Fruit fly (Drosophila melanogaster) whole organism, embryonic: Measurements from ENCODE around the gene wdb.

ENCODE experiments used
- Aef1 ChIP-seq: fragments of 200-800 bp; sonication (Bioruptor generic); IDR thresholded peaks from 3 replicates; pipeline ENCODE4 v1.3.6; 2022; ENCODE audit warnings: missing biosample characterization, missing genetic modification characterization
- Atf6 ChIP-seq: fragments of 200-800 bp; sonication (Bioruptor generic); IDR thresholded peaks from 2 replicates; pipeline ENCODE4 v1.3.6; 2022; ENCODE audit warnings: missing biosample characterization, missing genetic modification characterization
- CG10209 ChIP-seq: fragments of 200-800 bp; sonication (Bioruptor generic); optimal IDR thresholded peaks from 3 replicates; lab custom pipeline; 2017; ENCODE audit warnings: missing biosample characterization, mild to moderate bottlenecking, missing genetic modification characterization, missing genetic modification reagents
- CG10267 ChIP-seq: fragments of 200-800 bp; sonication (Bioruptor generic); optimal IDR thresholded peaks from 2 replicates; lab custom pipeline; 2018; ENCODE audit warnings: missing biosample characterization, mild to moderate bottlenecking, missing genetic modification characterization, moderate library complexity
- CG13287 ChIP-seq: fragments of 200-800 bp; sonication (Bioruptor generic); IDR thresholded peaks from 2 replicates; pipeline ENCODE4 v1.3.6; 2022; ENCODE audit warnings: missing biosample characterization, missing genetic modification characterization; ENCODE audit not compliant: partially characterized antibody
- CG13775 ChIP-seq: fragments of 200-800 bp; sonication (Bioruptor generic); optimal IDR thresholded peaks from 3 replicates; lab custom pipeline; 2017; ENCODE audit warnings: missing biosample characterization, mild to moderate bottlenecking, missing genetic modification characterization
- CG1647 ChIP-seq: fragments of 200-800 bp; sonication (Bioruptor generic); optimal IDR thresholded peaks from 3 replicates; lab custom pipeline; 2016; ENCODE audit warnings: missing biosample characterization, missing genetic modification characterization
- CG17385 ChIP-seq: fragments of 200-800 bp; sonication (Bioruptor generic); optimal IDR thresholded peaks from 3 replicates; lab custom pipeline; 2018; ENCODE audit warnings: missing biosample characterization, mild to moderate bottlenecking, missing genetic modification characterization
- CG17829 ChIP-seq: fragments of 200-800 bp; optimal IDR thresholded peaks from 2 replicates; lab custom pipeline; 2019; ENCODE audit warnings: missing biosample characterization, mild to moderate bottlenecking, missing genetic modification characterization, moderate library complexity
- CG18619 ChIP-seq: fragments of 200-800 bp; sonication (Bioruptor generic); optimal IDR thresholded peaks from 3 replicates; lab custom pipeline; 2017; ENCODE audit warnings: missing biosample characterization, mild to moderate bottlenecking, missing genetic modification characterization
- CG2129 ChIP-seq: fragments of 200-800 bp; sonication (Bioruptor generic); IDR thresholded peaks from 2 replicates; pipeline ENCODE4 v1.3.6; 2022; ENCODE audit warnings: missing biosample characterization, missing genetic modification characterization; ENCODE audit not compliant: partially characterized antibody
- CG33213 ChIP-seq: fragments of 200-800 bp; sonication (Bioruptor generic); optimal IDR thresholded peaks from 3 replicates; lab custom pipeline; 2016; ENCODE audit warnings: missing biosample characterization, missing genetic modification characterization
- CG34376 ChIP-seq: fragments of 200-800 bp; sonication (Bioruptor generic); optimal IDR thresholded peaks from 2 replicates; lab custom pipeline; 2018; ENCODE audit warnings: missing biosample characterization, mild to moderate bottlenecking, missing genetic modification characterization
- CG3838 ChIP-seq: fragments of 200-800 bp; sonication (Bioruptor generic); optimal IDR thresholded peaks from 3 replicates; lab custom pipeline; 2016; ENCODE audit warnings: missing biosample characterization, missing genetic modification characterization
- CG4360 ChIP-seq: fragments of 200-800 bp; sonication (Bioruptor generic); IDR thresholded peaks from 2 replicates; pipeline ENCODE4 v1.3.6; 2022; ENCODE audit warnings: missing biosample characterization, missing genetic modification characterization
- CG4424 ChIP-seq: fragments of 200-800 bp; sonication (Bioruptor generic); optimal IDR thresholded peaks from 3 replicates; lab custom pipeline; 2016; ENCODE audit warnings: missing biosample characterization, missing genetic modification characterization
- CG4820 ChIP-seq: fragments of 200-800 bp; sonication (Bioruptor generic); optimal IDR thresholded peaks from 3 replicates; lab custom pipeline; 2016; ENCODE audit warnings: missing biosample characterization, missing genetic modification characterization
- CG6854 ChIP-seq: fragments of 200-800 bp; sonication (Bioruptor generic); optimal IDR thresholded peaks from 3 replicates; lab custom pipeline; 2017; ENCODE audit warnings: missing biosample characterization, mild to moderate bottlenecking, missing genetic modification characterization
- Elba2 ChIP-seq: fragments of 200-800 bp; sonication (Bioruptor generic); optimal IDR thresholded peaks from 3 replicates; lab custom pipeline; 2016; ENCODE audit warnings: missing biosample characterization, missing genetic modification characterization
- Ets65A ChIP-seq: fragments of 200-800 bp; sonication (Bioruptor generic); peaks from one replicate; lab custom pipeline; 2016; ENCODE audit warnings: missing biosample characterization, missing genetic modification characterization
- Ets97D ChIP-seq: fragments of 200-800 bp; sonication (Bioruptor generic); optimal IDR thresholded peaks from 3 replicates; lab custom pipeline; 2016; ENCODE audit warnings: missing biosample characterization, missing genetic modification characterization
- Gug ChIP-seq: fragments of 200-800 bp; sonication (Bioruptor generic); IDR thresholded peaks from 4 replicates; pipeline ENCODE4 v1.3.6; 2022; ENCODE audit warnings: missing biosample characterization, missing genetic modification characterization
- Med ChIP-seq: fragments of 200-800 bp; sonication (Bioruptor generic); peaks from one replicate; lab custom pipeline; 2016; ENCODE audit warnings: missing biosample characterization, missing genetic modification characterization, mild to moderate bottlenecking, inconsistent platforms, moderate library complexity
- Myb ChIP-seq: fragments of 200-800 bp; sonication (Bioruptor generic); optimal IDR thresholded peaks from 2 replicates; lab custom pipeline; 2016; ENCODE audit warnings: missing biosample characterization, missing genetic modification characterization
- NC2α ChIP-seq: fragments of 200-800 bp; sonication (Bioruptor generic); optimal IDR thresholded peaks from 2 replicates; lab custom pipeline; 2016; ENCODE audit warnings: missing biosample characterization, missing genetic modification characterization
- Nf-YB ChIP-seq: fragments of 200-800 bp; sonication (Bioruptor generic); optimal IDR thresholded peaks from 3 replicates; lab custom pipeline; 2019; ENCODE audit warnings: missing biosample characterization, mild to moderate bottlenecking, missing genetic modification characterization, moderate library complexity
- Nf-YC ChIP-seq: fragments of 200-800 bp; optimal IDR thresholded peaks from 3 replicates; lab custom pipeline; 2019; ENCODE audit warnings: missing biosample characterization, mild to moderate bottlenecking, missing genetic modification characterization, moderate library complexity
- Oaz ChIP-seq: fragments of 200-800 bp; sonication (Bioruptor generic); IDR thresholded peaks from 2 replicates; pipeline ENCODE4 v1.3.6; 2022; ENCODE audit warnings: missing biosample characterization, missing genetic modification characterization
- PHDP ChIP-seq: fragments of 200-800 bp; sonication (Bioruptor generic); optimal IDR thresholded peaks from 3 replicates; lab custom pipeline; 2018; ENCODE audit warnings: missing biosample characterization, mild to moderate bottlenecking, missing genetic modification characterization, moderate library complexity
- Ptx1 ChIP-seq: fragments of 200-800 bp; sonication (Bioruptor generic); IDR thresholded peaks from 2 replicates; pipeline ENCODE4 v1.3.6; 2022; ENCODE audit warnings: missing biosample characterization, missing genetic modification characterization
- YL-1 ChIP-seq: fragments of 200-800 bp; sonication (Bioruptor generic); optimal IDR thresholded peaks from 3 replicates; lab custom pipeline; 2017; ENCODE audit warnings: missing biosample characterization, mild to moderate bottlenecking, missing genetic modification characterization
- caup ChIP-seq: fragments of 200-800 bp; sonication (Bioruptor generic); optimal IDR thresholded peaks from 3 replicates; lab custom pipeline; 2017; ENCODE audit warnings: missing biosample characterization, mild to moderate bottlenecking, missing genetic modification characterization, moderate library complexity; ENCODE audit not compliant: severe bottlenecking
- crol ChIP-seq: fragments of 200-800 bp; sonication (Bioruptor generic); IDR thresholded peaks from 2 replicates; pipeline ENCODE4 v1.3.6; 2022; ENCODE audit warnings: missing biosample characterization, missing genetic modification characterization
- dm ChIP-seq: fragments of 200-800 bp; sonication (Bioruptor generic); optimal IDR thresholded peaks from 3 replicates; lab custom pipeline; 2016; ENCODE audit warnings: missing biosample characterization, missing genetic modification characterization
- gfzf ChIP-seq: fragments of 200-800 bp; sonication (Bioruptor generic); optimal IDR thresholded peaks from 2 replicates; lab custom pipeline; 2016; ENCODE audit warnings: missing biosample characterization, mild to moderate bottlenecking, missing genetic modification characterization, moderate library complexity
- her ChIP-seq: fragments of 200-800 bp; sonication (Bioruptor generic); optimal IDR thresholded peaks from 2 replicates; lab custom pipeline; 2016; ENCODE audit warnings: missing biosample characterization, missing genetic modification characterization
- jigr1 ChIP-seq: fragments of 200-800 bp; sonication (Bioruptor generic); IDR thresholded peaks from 3 replicates; pipeline ENCODE4 v1.3.6; 2022; ENCODE audit warnings: missing biosample characterization, missing genetic modification characterization
- ken ChIP-seq: fragments of 200-800 bp; sonication (Bioruptor generic); IDR thresholded peaks from 3 replicates; pipeline ENCODE4 v1.3.6; 2022; ENCODE audit warnings: missing biosample characterization, missing genetic modification characterization
- klu ChIP-seq: fragments of 200-800 bp; sonication (Bioruptor generic); IDR thresholded peaks from 2 replicates; pipeline ENCODE4 v1.3.6; 2022; ENCODE audit warnings: missing biosample characterization, missing genetic modification characterization
- kni ChIP-seq: fragments of 200-800 bp; sonication (Bioruptor generic); optimal IDR thresholded peaks from 3 replicates; lab custom pipeline; 2017; ENCODE audit warnings: mild to moderate bottlenecking, missing biosample characterization, missing genetic modification reagents, missing genetic modification characterization
- knrl ChIP-seq: fragments of 200-800 bp; sonication (Bioruptor generic); IDR thresholded peaks from 3 replicates; pipeline ENCODE4 v1.3.6; 2022; ENCODE audit warnings: missing biosample characterization, missing genetic modification characterization; ENCODE audit not compliant: partially characterized antibody
- lmd ChIP-seq: fragments of 200-800 bp; sonication (Bioruptor generic); IDR thresholded peaks from 2 replicates; pipeline ENCODE4 v1.3.6; 2022; ENCODE audit warnings: missing biosample characterization, missing genetic modification characterization
- psq ChIP-seq: fragments of 200-800 bp; sonication (Bioruptor generic); optimal IDR thresholded peaks from 2 replicates; lab custom pipeline; 2017; ENCODE audit warnings: missing biosample characterization, missing genetic modification characterization
- repo ChIP-seq: fragments of 200-800 bp; sonication (Bioruptor generic); optimal IDR thresholded peaks from 2 replicates; lab custom pipeline; 2016; ENCODE audit warnings: missing biosample characterization, missing genetic modification characterization
- row ChIP-seq: fragments of 200-800 bp; sonication (Bioruptor generic); IDR thresholded peaks from 3 replicates; pipeline ENCODE4 v1.3.6; 2022; ENCODE audit warnings: missing biosample characterization, missing genetic modification characterization
- sqz ChIP-seq: fragments of 200-800 bp; sonication (Bioruptor generic); optimal IDR thresholded peaks from 3 replicates; lab custom pipeline; 2018; ENCODE audit warnings: missing biosample characterization, mild to moderate bottlenecking, missing genetic modification characterization
- stwl ChIP-seq: fragments of 200-800 bp; sonication (Bioruptor generic); optimal IDR thresholded peaks from 3 replicates; lab custom pipeline; 2018; ENCODE audit warnings: missing biosample characterization, mild to moderate bottlenecking, missing genetic modification characterization, moderate library complexity
- tup ChIP-seq: fragments of 200-800 bp; sonication (Bioruptor generic); optimal IDR thresholded peaks from 2 replicates; lab custom pipeline; 2016; ENCODE audit warnings: missing biosample characterization, mild to moderate bottlenecking, missing genetic modification characterization, moderate library complexity
- unpg ChIP-seq: fragments of 200-800 bp; sonication (Bioruptor generic); optimal IDR thresholded peaks from 3 replicates; lab custom pipeline; 2018; ENCODE audit warnings: missing biosample characterization, mild to moderate bottlenecking, missing genetic modification characterization, moderate library complexity
- vnd ChIP-seq: fragments of 200-800 bp; sonication (Bioruptor generic); IDR thresholded peaks from 3 replicates; pipeline ENCODE4 v1.3.6; 2022; ENCODE audit warnings: missing biosample characterization, missing genetic modification characterization; ENCODE audit not compliant: partially characterized antibody

wdb gene

dm6 chr3R:27558660-27559319 lies 23.3 kb downstream of the wdb start, which contains the start of gene Klp98A (continued):
- no peak for TF ChIP-seq psq (GFP tag; lab: Kevin White, UChicago)
- peak; percentile 6 for TF ChIP-seq CG18619 (GFP tag; lab: Kevin White, UChicago)
- no peak for TF ChIP-seq tup
- no peak for TF ChIP-seq Ptx1 (GFP tag; lab: Robert Waterston, UW)
- peak; percentile 29 for TF ChIP-seq kni (GFP tag; lab: Kevin White, UChicago)
- peak; percentile 19 for TF ChIP-seq sqz
- no peak for TF ChIP-seq Atf6 (GFP tag; lab: Robert Waterston, UW)
- TF ChIP-seq Myb (GFP tag; lab: Kevin White, UChicago) = peak; percentile 66
- peak; percentile 81 for TF ChIP-seq Ets65A (GFP tag; lab: Kevin White, UChicago)
- TF ChIP-seq Ets97D = peak; percentile 58
- no peak for TF ChIP-seq CG1647 (GFP tag; lab: Kevin White, UChicago)
- TF ChIP-seq CG17385 = peak; percentile 8
- peak; percentile 84 for TF ChIP-seq CG4360 (GFP tag; lab: Robert Waterston, UW)
- TF ChIP-seq vnd = no peak
- TF ChIP-seq CG4820 (GFP tag; lab: Kevin White, UChicago) = no peak
- TF ChIP-seq Elba2 (GFP tag; lab: Kevin White, UChicago) = peak; percentile 48
- peak; percentile 59 for TF ChIP-seq Aef1 (GFP tag; lab: Robert Waterston, UW)
- TF ChIP-seq CG2129 (GFP tag; lab: Robert Waterston, UW) = no peak
- TF ChIP-seq CG34376 = peak; percentile 25
- no peak for TF ChIP-seq lmd (GFP tag; lab: Robert Waterston, UW)
- TF ChIP-seq CG3838 = peak; percentile 43
- TF ChIP-seq CG13775 (GFP tag; lab: Kevin White, UChicago) = peak; percentile 12
- peak; percentile 6 for TF ChIP-seq caup (GFP tag; lab: Kevin White, UChicago)
- peak; percentile 24 for TF ChIP-seq unpg
- TF ChIP-seq gfzf (GFP tag; lab: Kevin White, UChicago) = peak; percentile 99
- TF ChIP-seq PHDP (tag; lab: Kevin White, UChicago) = peak; percentile 8
- no peak for TF ChIP-seq ken (GFP tag; lab: Robert Waterston, UW)
- no peak for TF ChIP-seq CG6854 (GFP tag; lab: Kevin White, UChicago)
- peak; percentile 12 for TF ChIP-seq Nf-YC (tag; lab: Kevin White, UChicago)
- TF ChIP-seq crol = 0 out of 2 replicates have a peak, but pooled peaks have one; percentile 2
- no peak for TF ChIP-seq CG10209 (GFP tag; lab: Kevin White, UChicago)
- peak; percentile 67 for TF ChIP-seq CG10267
- TF ChIP-seq CG13287 (GFP tag; lab: Robert Waterston, UW) = peak; percentile 48; the same call in 1 of the 2 replicates
- peak; percentile 81 for TF ChIP-seq CG33213 (GFP tag; lab: Kevin White, UChicago)
- TF ChIP-seq Oaz = no peak
- peak; percentile 36; the same call in 1 of the 3 replicates for TF ChIP-seq knrl (GFP tag; lab: Robert Waterston, UW)
- peak; percentile 13 for TF ChIP-seq CG4424 (GFP tag; lab: Kevin White, UChicago)
- no peak for TF ChIP-seq repo (GFP tag; lab: Kevin White, UChicago)
- TF ChIP-seq jigr1 (GFP tag; lab: Robert Waterston, UW) = no peak
- TF ChIP-seq row (GFP tag; lab: Robert Waterston, UW) = peak; percentile 15; the same call in 1 of the 3 replicates
- TF ChIP-seq CG17829 (tag; lab: Kevin White, UChicago) = peak; percentile 54
- TF ChIP-seq dm = peak; percentile 1
- peak; percentile 55 for TF ChIP-seq YL-1
- TF ChIP-seq her (GFP tag; lab: Kevin White, UChicago) = no peak
- TF ChIP-seq NC2α (GFP tag; lab: Kevin White, UChicago) = no peak
- no peak for TF ChIP-seq Nf-YB (GFP tag; lab: Kevin White, UChicago)
- peak; percentile 92 for TF ChIP-seq Med (GFP tag; lab: Kevin White, UChicago)
- TF ChIP-seq klu (GFP tag; lab: Robert Waterston, UW) = no peak
- TF ChIP-seq Gug (GFP tag; lab: Robert Waterston, UW) = no peak
- peak; percentile 82 for TF ChIP-seq stwl (tag; lab: Kevin White, UChicago)
